Worm (Caenorhabditis elegans) whole organism, late embryonic: ENCODE measurements around the gene gldi-10.

Source experiments
- C08G9.2 ChIP-seq: sonication (generic microtip); optimal IDR thresholded peaks from 2 replicates; lab custom pipeline; 2016; ENCODE audit warnings: mild to moderate bottlenecking, missing genetic modification characterization, moderate library complexity, missing compliant biosample characterization
- C38D4.7 ChIP-seq: fragments of 200-800 bp; sonication (Bioruptor generic); optimal IDR thresholded peaks from 2 replicates; lab custom pipeline; 2018; ENCODE audit warnings: mild to moderate bottlenecking, missing genetic modification characterization, moderate library complexity, missing compliant biosample characterization
- K02D7.2 ChIP-seq: sonication (generic microtip); optimal IDR thresholded peaks from 2 replicates; lab custom pipeline; 2017; ENCODE audit warnings: mild to moderate bottlenecking, missing genetic modification characterization, missing compliant biosample characterization
- K09A11.1 ChIP-seq: sonication (generic microtip); optimal IDR thresholded peaks from 2 replicates; lab custom pipeline; 2017; ENCODE audit warnings: antibody characterized with exemption, mild to moderate bottlenecking, missing genetic modification characterization, missing compliant biosample characterization; ENCODE audit not compliant: insufficient read depth
- T23F11.4 ChIP-seq: fragments of 200-800 bp; sonication (Bioruptor generic); optimal IDR thresholded peaks from 2 replicates; lab custom pipeline; 2018; ENCODE audit warnings: mild to moderate bottlenecking, missing genetic modification characterization, missing compliant biosample characterization
- Y22D7AL.16 ChIP-seq: sonication (generic microtip); optimal IDR thresholded peaks from 2 replicates; lab custom pipeline; 2016; ENCODE audit warnings: missing genetic modification characterization, missing compliant biosample characterization
- ahr-1 ChIP-seq: sonication (generic microtip); optimal IDR thresholded peaks from 2 replicates; lab custom pipeline; 2016; ENCODE audit warnings: missing genetic modification characterization, missing compliant biosample characterization
- ama-1 ChIP-seq: fragments of 150-350 bp; optimal IDR thresholded peaks from 2 replicates; lab custom pipeline; 2014
- ceh-14 ChIP-seq: sonication (generic microtip); optimal IDR thresholded peaks from 2 replicates; lab custom pipeline; 2016; ENCODE audit warnings: missing genotype, missing genetic modification characterization, missing compliant biosample characterization
- ceh-18 ChIP-seq: sonication (generic microtip); optimal IDR thresholded peaks from 2 replicates; lab custom pipeline; 2016; ENCODE audit warnings: missing genetic modification characterization, missing compliant biosample characterization
- ceh-19 ChIP-seq: fragments of 200-800 bp; sonication (Bioruptor generic); optimal IDR thresholded peaks from 2 replicates; lab custom pipeline; 2018; ENCODE audit warnings: mild to moderate bottlenecking, missing genetic modification characterization, missing compliant biosample characterization
- ceh-31 ChIP-seq: sonication (generic microtip); optimal IDR thresholded peaks from 2 replicates; lab custom pipeline; 2016; ENCODE audit warnings: missing genetic modification characterization, missing compliant biosample characterization
- ceh-45 ChIP-seq: fragments of 200-800 bp; sonication (Bioruptor generic); IDR thresholded peaks from 2 replicates; pipeline ENCODE4 v1.3.6; 2022; ENCODE audit warnings: missing genetic modification reagents, missing genetic modification characterization, missing compliant biosample characterization
- ceh-48 ChIP-seq: sonication (generic microtip); optimal IDR thresholded peaks from 2 replicates; lab custom pipeline; 2016; ENCODE audit warnings: missing genetic modification characterization, inconsistent platforms, missing compliant biosample characterization
- ceh-6 ChIP-seq: fragments of 200-800 bp; sonication (Bioruptor generic); optimal IDR thresholded peaks from 2 replicates; lab custom pipeline; 2018; ENCODE audit warnings: mild to moderate bottlenecking, missing genetic modification characterization, missing compliant biosample characterization
- che-1 ChIP-seq: sonication (generic microtip); optimal IDR thresholded peaks from 2 replicates; lab custom pipeline; 2016; ENCODE audit warnings: mild to moderate bottlenecking, missing genetic modification characterization, missing compliant biosample characterization
- elt-4 ChIP-seq: sonication (generic microtip); optimal IDR thresholded peaks from 2 replicates; lab custom pipeline; 2016; ENCODE audit warnings: missing genetic modification characterization, missing compliant biosample characterization
- fax-1 ChIP-seq: sonication (generic microtip); optimal IDR thresholded peaks from 2 replicates; lab custom pipeline; 2016; ENCODE audit warnings: missing genotype, missing genetic modification characterization, missing compliant biosample characterization
- gmeb-2 ChIP-seq: sonication (generic microtip); optimal IDR thresholded peaks from 2 replicates; lab custom pipeline; 2016; ENCODE audit warnings: missing genetic modification characterization, inconsistent platforms, missing compliant biosample characterization
- hlh-15 ChIP-seq: sonication (generic microtip); optimal IDR thresholded peaks from 2 replicates; lab custom pipeline; 2016; ENCODE audit warnings: missing genetic modification characterization, missing compliant biosample characterization
- madf-2 ChIP-seq: sonication (generic microtip); optimal IDR thresholded peaks from 2 replicates; lab custom pipeline; 2017; ENCODE audit warnings: missing genetic modification characterization, missing compliant biosample characterization
- mec-3 ChIP-seq: sonication (generic microtip); optimal IDR thresholded peaks from 2 replicates; lab custom pipeline; 2016; ENCODE audit warnings: borderline replicate concordance, missing genetic modification characterization, missing compliant biosample characterization
- nfya-1 ChIP-seq: sonication (generic microtip); optimal IDR thresholded peaks from 2 replicates; lab custom pipeline; 2017; ENCODE audit warnings: missing genetic modification characterization, mild to moderate bottlenecking, missing compliant biosample characterization, antibody characterized with exemption, moderate library complexity
- nhr-11 ChIP-seq: fragments of 150-350 bp; optimal IDR thresholded peaks from 2 replicates; lab custom pipeline; 2014; ENCODE audit warnings: missing biosample characterization, missing genetic modification characterization
- npax-4 ChIP-seq: sonication (generic microtip); optimal IDR thresholded peaks from 2 replicates; lab custom pipeline; 2016; ENCODE audit warnings: missing genetic modification characterization, missing compliant biosample characterization
- pag-3 ChIP-seq: sonication (generic microtip); optimal IDR thresholded peaks from 2 replicates; lab custom pipeline; 2016; ENCODE audit warnings: missing compliant biosample characterization, missing genetic modification characterization, borderline replicate concordance
- pat-9 ChIP-seq: fragments of 200-800 bp; sonication (Bioruptor generic); optimal IDR thresholded peaks from 2 replicates; lab custom pipeline; 2018; ENCODE audit warnings: mild to moderate bottlenecking, missing genetic modification characterization, moderate library complexity, missing compliant biosample characterization
- pax-1 ChIP-seq: fragments of 150-350 bp; optimal IDR thresholded peaks from 2 replicates; lab custom pipeline; 2014; ENCODE audit warnings: missing biosample characterization, missing genetic modification characterization
- pha-2 ChIP-seq: sonication (generic microtip); optimal IDR thresholded peaks from 2 replicates; lab custom pipeline; 2017; ENCODE audit warnings: mild to moderate bottlenecking, missing genetic modification characterization, missing compliant biosample characterization
- pha-4 ChIP-seq: fragments of 150-350 bp; optimal IDR thresholded peaks from 2 replicates; lab custom pipeline; 2018; ENCODE audit warnings: missing biosample characterization, missing genetic modification reagents, missing genetic modification characterization
- pqm-1 ChIP-seq: sonication (generic microtip); optimal IDR thresholded peaks from 2 replicates; lab custom pipeline; 2016; ENCODE audit warnings: missing genetic modification characterization, missing compliant biosample characterization
- pros-1 ChIP-seq: fragments of 150-350 bp; optimal IDR thresholded peaks from 2 replicates; lab custom pipeline; 2014; ENCODE audit warnings: missing biosample characterization, missing genetic modification reagents, missing genetic modification characterization
- ref-2 ChIP-seq: sonication (generic microtip); optimal IDR thresholded peaks from 2 replicates; lab custom pipeline; 2016; ENCODE audit warnings: missing genetic modification characterization, missing compliant biosample characterization
- rnt-1 ChIP-seq: sonication (generic microtip); optimal IDR thresholded peaks from 2 replicates; lab custom pipeline; 2016; ENCODE audit warnings: missing genetic modification characterization, missing compliant biosample characterization
- sox-4 ChIP-seq: sonication (generic microtip); optimal IDR thresholded peaks from 2 replicates; lab custom pipeline; 2017; ENCODE audit warnings: mild to moderate bottlenecking, missing genetic modification characterization, inconsistent platforms, missing compliant biosample characterization
- tbx-7 ChIP-seq: sonication (generic microtip); optimal IDR thresholded peaks from 2 replicates; lab custom pipeline; 2016; ENCODE audit warnings: missing genotype, missing genetic modification characterization, missing compliant biosample characterization
- unc-55 ChIP-seq: sonication (generic microtip); optimal IDR thresholded peaks from 2 replicates; lab custom pipeline; 2017; ENCODE audit warnings: missing biosample characterization, missing genetic modification reagents, missing genetic modification characterization
- unc-86 ChIP-seq: sonication (generic microtip); optimal IDR thresholded peaks from 2 replicates; lab custom pipeline; 2016; ENCODE audit warnings: missing genetic modification characterization, missing compliant biosample characterization
- zip-5 ChIP-seq: sonication (generic microtip); optimal IDR thresholded peaks from 2 replicates; lab custom pipeline; 2016; ENCODE audit warnings: missing genetic modification characterization, missing compliant biosample characterization
- ztf-16 ChIP-seq: sonication (generic microtip); optimal IDR thresholded peaks from 2 replicates; lab custom pipeline; 2017; ENCODE audit warnings: missing genetic modification characterization, missing compliant biosample characterization

Gene gldi-10

ce11 chrIV:9074244-9074723, 24.8 kb upstream of the gldi-10 start, which contains the start of gene mppb-1 (continued):
- TF ChIP-seq pat-9 (no peak), ref-2 (tag; lab: Kevin White, UChicago) (peak; percentile 64), elt-4 (tag; lab: Kevin White, UChicago) (no peak), pha-2 (tag; lab: Kevin White, UChicago) (no peak), madf-2 (tag; lab: Kevin White, UChicago) (peak; percentile 19), ceh-19 (no peak), K02D7.2 (tag; lab: Kevin White, UChicago) (no peak), rnt-1 (tag; lab: Kevin White, UChicago) (peak; percentile 85), unc-55 (GFP tag; lab: Kevin White, UChicago) (no peak), C08G9.2 (tag; lab: Kevin White, UChicago) (peak; percentile 94), tbx-7 (tag; lab: Kevin White, UChicago) (peak; percentile 86), ceh-6 (GFP tag; lab: Kevin White, UChicago) (no peak), pha-4 (tag; lab: Kevin White, UChicago) (no peak), ceh-48 (tag; lab: Kevin White, UChicago) (no peak), pros-1 (no peak), K09A11.1 (tag; lab: Kevin White, UChicago) (no peak), ama-1 (lab: Kevin White, UChicago) (no peak), ceh-14 (tag; lab: Kevin White, UChicago) (peak; percentile 39), C38D4.7 (GFP tag; lab: Kevin White, UChicago) (no peak), ahr-1 (tag; lab: Kevin White, UChicago) (peak; percentile 41), unc-86 (tag; lab: Kevin White, UChicago) (no peak), pax-1 (no peak), ceh-31 (tag; lab: Kevin White, UChicago) (peak; percentile 95), sox-4 (tag; lab: Kevin White, UChicago) (no peak), ceh-18 (tag; lab: Kevin White, UChicago) (peak; percentile 31), mec-3 (peak; percentile 55), che-1 (no peak), gmeb-2 (tag; lab: Kevin White, UChicago) (no peak), nhr-11 (no peak), ceh-45 (no peak), Y22D7AL.16 (no peak), fax-1 (peak; percentile 28), ztf-16 (tag; lab: Kevin White, UChicago) (peak; percentile 21), zip-5 (tag; lab: Kevin White, UChicago) (peak; percentile 82), npax-4 (no peak), hlh-15 (tag; lab: Kevin White, UChicago) (peak; percentile 10)
- TF ChIP-seq, all 69 proteins: peak for 28

DNA sequence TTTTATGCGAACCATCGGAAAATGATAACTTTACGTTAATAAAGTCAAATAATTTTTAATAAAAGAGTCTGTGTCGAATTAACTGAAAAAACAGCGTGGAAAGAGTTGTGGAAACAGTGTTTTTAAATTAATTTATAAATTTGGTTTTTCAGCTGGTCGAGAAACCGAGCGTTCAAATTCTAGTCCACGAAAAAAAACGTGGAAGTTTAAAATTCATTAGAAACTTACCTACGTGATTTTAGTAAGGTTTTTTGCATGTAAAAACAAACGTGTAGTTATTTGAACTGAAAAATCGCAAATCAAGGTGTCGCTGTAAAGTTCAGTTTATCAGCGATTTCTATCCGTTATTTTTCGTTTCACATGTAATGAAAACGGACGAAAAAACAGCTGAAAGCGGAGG, 20.6 kb upstream of the gldi-10 start, which contains the start of gene mans-4:
Gene mans-4 (minus strand): TSS at position 101 of the 400 bp plus-strand sequence.
- TF ChIP-seq nhr-11 (no peak), ama-1 (lab: Kevin White, UChicago) (no peak), ceh-45 (no peak), madf-2 (tag; lab: Kevin White, UChicago) (no peak), pqm-1 (tag; lab: Kevin White, UChicago) (no peak), pag-3 (tag; lab: Kevin White, UChicago) (no peak), pha-4 (tag; lab: Kevin White, UChicago) (no peak), pax-1 (no peak), Y22D7AL.16 (no peak), T23F11.4 (GFP tag; lab: Kevin White, UChicago) (no peak)

- TF ChIP-seq zip-5 (tag; lab: Kevin White, UChicago) (no peak), nfya-1 (peak; percentile 19)
These were observed 19.7 kb upstream of the gldi-10 start for ce11 chrIV:9079330-9079729.
